Worm (Caenorhabditis elegans) whole organism, L2 larva: ENCODE measurements around the gene syp-1.

Experiments
- R02D3.7 ChIP-seq: fragments of 150-350 bp; optimal IDR thresholded peaks from 2 replicates; lab custom pipeline; 2014; ENCODE audit warnings: missing biosample characterization, missing genetic modification characterization
- Y55F3AM.14 ChIP-seq: fragments of 200-800 bp; sonication (Bioruptor generic); optimal IDR thresholded peaks from 2 replicates; lab custom pipeline; 2018; ENCODE audit warnings: mild to moderate bottlenecking, missing genetic modification characterization, missing compliant biosample characterization
- ZK546.5 ChIP-seq: sonication (generic microtip); optimal IDR thresholded peaks from 2 replicates; lab custom pipeline; 2017; ENCODE audit warnings: missing biosample characterization, missing genetic modification characterization
- alr-1 ChIP-seq: fragments of 150-350 bp; optimal IDR thresholded peaks from 2 replicates; lab custom pipeline; 2014; ENCODE audit warnings: missing biosample characterization, missing genetic modification characterization
- aly-2 ChIP-seq: fragments of 150-350 bp; optimal IDR thresholded peaks from 2 replicates; lab custom pipeline; 2014; ENCODE audit warnings: missing biosample characterization, missing genetic modification characterization
- ama-1 ChIP-seq: fragments of 150-350 bp; optimal IDR thresholded peaks from 2 replicates; lab custom pipeline; 2018; ENCODE audit warnings: inconsistent platforms
- ceh-16 ChIP-seq: fragments of 150-350 bp; optimal IDR thresholded peaks from 2 replicates; lab custom pipeline; 2014; ENCODE audit warnings: missing biosample characterization, missing genetic modification characterization
- ceh-82 ChIP-seq: fragments of 150-350 bp; optimal IDR thresholded peaks from 2 replicates; lab custom pipeline; 2014; ENCODE audit warnings: missing biosample characterization, missing genetic modification characterization
- elt-1 ChIP-seq: fragments of 150-350 bp; optimal IDR thresholded peaks from 2 replicates; lab custom pipeline; 2014; ENCODE audit warnings: missing biosample characterization, missing genetic modification characterization
- fos-1 ChIP-seq: fragments of 150-350 bp; optimal IDR thresholded peaks from 2 replicates; lab custom pipeline; 2014; ENCODE audit warnings: missing biosample characterization, missing genetic modification characterization
- gmeb-1 ChIP-seq: fragments of 150-350 bp; optimal IDR thresholded peaks from 2 replicates; lab custom pipeline; 2014; ENCODE audit warnings: missing biosample characterization, missing genetic modification characterization
- lin-11 ChIP-seq: fragments of 150-350 bp; sonication (generic microtip); optimal IDR thresholded peaks from 2 replicates; lab custom pipeline; 2014; ENCODE audit warnings: missing biosample characterization, missing genetic modification characterization, inconsistent platforms, mixed read lengths
- lin-39 ChIP-seq: fragments of 150-350 bp; optimal IDR thresholded peaks from 2 replicates; lab custom pipeline; 2014; ENCODE audit warnings: missing biosample characterization, missing genetic modification reagents, missing genetic modification characterization
- lsy-2 ChIP-seq, 2 experiments: fragments of 150-350 bp in 1 of 2; sonication (generic microtip) in 1 of 2; optimal IDR thresholded peaks; 2 replicates each; lab custom pipeline; 2014 to 2017; ENCODE audit warnings: missing biosample characterization in 2 of 2, missing genetic modification characterization in 2 of 2
- mab-5 ChIP-seq: fragments of 150-350 bp; optimal IDR thresholded peaks from 2 replicates; lab custom pipeline; 2014; ENCODE audit warnings: missing biosample characterization, missing genetic modification characterization
- mbf-1 ChIP-seq: sonication (generic microtip); optimal IDR thresholded peaks from 2 replicates; lab custom pipeline; 2017; ENCODE audit warnings: missing biosample characterization, missing genetic modification characterization
- mdl-1 ChIP-seq, 2 experiments: fragments of 150-350 bp in 1 of 2; sonication (generic microtip) in 1 of 2; optimal IDR thresholded peaks; 2 replicates each; lab custom pipeline; 2017; ENCODE audit warnings: missing biosample characterization in 2 of 2, missing genetic modification characterization in 2 of 2
- nhr-12 ChIP-seq: fragments of 150-350 bp; optimal IDR thresholded peaks from 2 replicates; lab custom pipeline; 2014; ENCODE audit warnings: missing biosample characterization, missing genetic modification characterization
- nhr-129 ChIP-seq: fragments of 150-350 bp; optimal IDR thresholded peaks from 2 replicates; lab custom pipeline; 2014; ENCODE audit warnings: missing biosample characterization, missing genetic modification characterization
- nhr-237 ChIP-seq: fragments of 150-350 bp; optimal IDR thresholded peaks from 2 replicates; lab custom pipeline; 2014; ENCODE audit warnings: missing biosample characterization, missing genetic modification characterization
- nhr-25 ChIP-seq: fragments of 150-350 bp; sonication (generic microtip); optimal IDR thresholded peaks from 3 replicates; lab custom pipeline; 2014; ENCODE audit warnings: missing biosample characterization, missing genetic modification characterization
- nhr-6 ChIP-seq: fragments of 150-350 bp; optimal IDR thresholded peaks from 2 replicates; lab custom pipeline; 2014; ENCODE audit warnings: missing biosample characterization, missing genetic modification characterization
- peb-1 ChIP-seq: fragments of 150-350 bp; optimal IDR thresholded peaks from 2 replicates; lab custom pipeline; 2014; ENCODE audit warnings: missing biosample characterization, missing genetic modification characterization
- sem-4 ChIP-seq: fragments of 150-350 bp; optimal IDR thresholded peaks from 2 replicates; lab custom pipeline; 2014; ENCODE audit warnings: missing biosample characterization, missing genetic modification reagents, missing genetic modification characterization
- skn-1 ChIP-seq: sonication (generic microtip); optimal IDR thresholded peaks from 2 replicates; lab custom pipeline; 2017; ENCODE audit warnings: missing biosample characterization, missing genetic modification characterization
- sma-3 ChIP-seq: sonication (generic microtip); optimal IDR thresholded peaks from 2 replicates; lab custom pipeline; 2016; ENCODE audit warnings: missing genetic modification reagents, missing genetic modification characterization, missing compliant biosample characterization
- sma-9 ChIP-seq, 2 experiments: fragments of 150-350 bp in 1 of 2; sonication (generic microtip) in 1 of 2; optimal IDR thresholded peaks; 2 replicates each; lab custom pipeline; 2014 to 2016; ENCODE audit warnings: missing genetic modification characterization in 2 of 2, mild to moderate bottlenecking in 1 of 2, missing biosample characterization in 1 of 2, missing compliant biosample characterization in 1 of 2, missing genetic modification reagents in 1 of 2, moderate library complexity in 1 of 2
- snpc-4 ChIP-seq: fragments of 150-350 bp; optimal IDR thresholded peaks from 2 replicates; lab custom pipeline; 2014; ENCODE audit warnings: missing biosample characterization, missing genetic modification characterization
- unc-39 ChIP-seq: fragments of 150-350 bp; optimal IDR thresholded peaks from 2 replicates; lab custom pipeline; 2014; ENCODE audit warnings: missing biosample characterization, missing genetic modification characterization
- unc-55 ChIP-seq: fragments of 150-350 bp; sonication (generic microtip); optimal IDR thresholded peaks from 3 replicates; lab custom pipeline; 2014; ENCODE audit warnings: missing biosample characterization, missing genetic modification reagents, missing genetic modification characterization
- zag-1 ChIP-seq: fragments of 150-350 bp; optimal IDR thresholded peaks from 2 replicates; lab custom pipeline; 2014; ENCODE audit warnings: missing biosample characterization, missing genetic modification characterization
- ztf-1 ChIP-seq: fragments of 200-800 bp; sonication (Bioruptor generic); conservative IDR thresholded peaks from 2 replicates; pipeline ENCODE4 v1.3.6; 2022; ENCODE audit warnings: missing genetic modification characterization, missing compliant biosample characterization
- ztf-11 ChIP-seq: sonication (generic microtip); optimal IDR thresholded peaks from 2 replicates; lab custom pipeline; 2017; ENCODE audit warnings: missing biosample characterization, missing genetic modification characterization
- ztf-4 ChIP-seq: fragments of 150-350 bp; optimal IDR thresholded peaks from 2 replicates; lab custom pipeline; 2014; ENCODE audit warnings: missing biosample characterization, missing genetic modification characterization

Gene syp-1

ce11 chrV:16419769-16420168 lies 15.7 kb downstream of the syp-1 start, which contains the start of gene F26D2.16:
TSS of gene F26D2.16 (minus strand) at chrV:16419869.
- TF ChIP-seq nhr-12 (tag; lab: Kevin White, UChicago) (no peak), ZK546.5 (tag; lab: Kevin White, UChicago) (no peak), sma-9 (GFP tag; optimal IDR thresholded peaks at IDR 0.05; lab: Kevin White, UChicago) (no peak), sma-9 (tag; optimal IDR thresholded peaks at IDR 0.05; lab: Kevin White, UChicago) (no peak), nhr-129 (tag; lab: Kevin White, UChicago) (no peak), ama-1 (lab: Kevin White, UChicago) (no peak), lsy-2 (tag; optimal IDR thresholded peaks at IDR 0.05; lab: Kevin White, UChicago) (no peak), mab-5 (tag; lab: Kevin White, UChicago) (no peak), Y55F3AM.14 (GFP tag; lab: Kevin White, UChicago) (no peak), gmeb-1 (tag; lab: Kevin White, UChicago) (no peak)

ce11 chrV:16420696-16421095 lies 16.6 kb downstream of the syp-1 start, which contains the start of gene srw-48:
TSS of gene srw-48 (plus strand) at chrV:16420996.
- TF ChIP-seq snpc-4 (tag; lab: Kevin White, UChicago) = no peak
- TF ChIP-seq aly-2 = no peak
- no peak for TF ChIP-seq lsy-2 (tag; optimal IDR thresholded peaks at IDR 0.05; lab: Kevin White, UChicago)
- TF ChIP-seq zag-1 (tag; lab: Kevin White, UChicago) = no peak
- no peak for TF ChIP-seq elt-1 (tag; lab: Kevin White, UChicago)

- no peak for TF ChIP-seq peb-1 (tag; lab: Kevin White, UChicago)
- no peak for TF ChIP-seq R02D3.7
- no peak for TF ChIP-seq ceh-82 (tag; lab: Kevin White, UChicago)
- no peak for TF ChIP-seq nhr-25 (tag; lab: Kevin White, UChicago)
- no peak for TF ChIP-seq unc-39
- TF ChIP-seq ama-1 (lab: Kevin White, UChicago) = no peak
- no peak for TF ChIP-seq nhr-237 (tag; lab: Kevin White, UChicago)
- TF ChIP-seq alr-1 (tag; lab: Kevin White, UChicago) = no peak
- no peak for TF ChIP-seq lin-11
- no peak for TF ChIP-seq sma-9 (GFP tag; optimal IDR thresholded peaks at IDR 0.05; lab: Kevin White, UChicago)
- no peak for TF ChIP-seq sma-9 (tag; optimal IDR thresholded peaks at IDR 0.05; lab: Kevin White, UChicago)
- no peak for TF ChIP-seq lsy-2 (tag; optimal IDR thresholded peaks at IDR 0.05; lab: Kevin White, UChicago)
- TF ChIP-seq sma-3 (GFP tag; lab: Kevin White, UChicago) = no peak
- TF ChIP-seq aly-2 = no peak
- no peak for TF ChIP-seq ceh-16 (tag; lab: Kevin White, UChicago)
- no peak for TF ChIP-seq sem-4 (tag; lab: Kevin White, UChicago)
- no peak for TF ChIP-seq skn-1
- no peak for TF ChIP-seq Y55F3AM.14 (GFP tag; lab: Kevin White, UChicago)
- no peak for TF ChIP-seq mbf-1 (tag; lab: Kevin White, UChicago)
These were observed 20.4 kb downstream of the syp-1 start, which contains the start of gene srw-29 for ce11 chrV:16424428-16424827. TSS of gene srw-29 (minus strand) at chrV:16424528.

- TF ChIP-seq nhr-6 (tag; lab: Kevin White, UChicago) (no peak), lin-11 (no peak), zag-1 (tag; lab: Kevin White, UChicago) (no peak), skn-1 (no peak), fos-1 (tag; lab: Kevin White, UChicago) (no peak), nhr-129 (tag; lab: Kevin White, UChicago) (no peak), lin-39 (tag; lab: Kevin White, UChicago) (no peak), nhr-12 (tag; lab: Kevin White, UChicago) (no peak), unc-55 (GFP tag; lab: Kevin White, UChicago) (no peak), mbf-1 (tag; lab: Kevin White, UChicago) (no peak), R02D3.7 (no peak), ztf-11 (tag; lab: Kevin White, UChicago) (no peak), sem-4 (tag; lab: Kevin White, UChicago) (no peak), gmeb-1 (tag; lab: Kevin White, UChicago) (no peak), nhr-25 (tag; lab: Kevin White, UChicago) (no peak), ztf-1 (GFP tag; lab: Robert Waterston, UW) (no peak), mdl-1 (tag; optimal IDR thresholded peaks at IDR 0.05; lab: Kevin White, UChicago) (no peak), ztf-4 (no peak)
These were observed 25.4 kb downstream of the syp-1 start, which contains the start of gene F26D2.10 for ce11 chrV:16429503-16429902. TSS of gene F26D2.10 (minus strand) at chrV:16429603.
